Worm (Caenorhabditis elegans) whole organism, L1 larva: ENCODE measurements around the gene C06E4.3.

ENCODE experiments used
- ama-1 ChIP-seq: fragments of 150-350 bp; optimal IDR thresholded peaks from 2 replicates; lab custom pipeline; 2014
- blmp-1 ChIP-seq: fragments of 150-350 bp; optimal IDR thresholded peaks from 2 replicates; lab custom pipeline; 2014; ENCODE audit warnings: missing biosample characterization, missing genetic modification characterization
- ceh-8 ChIP-seq: fragments of 200-800 bp; sonication (Bioruptor generic); optimal IDR thresholded peaks from 2 replicates; lab custom pipeline; 2018; ENCODE audit warnings: mild to moderate bottlenecking, missing genetic modification characterization, moderate library complexity, missing compliant biosample characterization
- ceh-82 ChIP-seq, 3 experiments: fragments of 150-350 bp in 1 of 3; sonication (generic microtip) in 2 of 3; optimal IDR thresholded peaks; 2 replicates each; lab custom pipeline; 2014 to 2017; ENCODE audit warnings: missing biosample characterization in 3 of 3, missing genetic modification characterization in 3 of 3
- fos-1 ChIP-seq: fragments of 150-350 bp; optimal IDR thresholded peaks from 2 replicates; lab custom pipeline; 2014; ENCODE audit warnings: missing biosample characterization, missing genetic modification characterization
- nhr-28 ChIP-seq: fragments of 150-350 bp; optimal IDR thresholded peaks from 2 replicates; lab custom pipeline; 2014; ENCODE audit warnings: missing biosample characterization, missing genetic modification characterization
- nhr-76 ChIP-seq: sonication (generic microtip); optimal IDR thresholded peaks from 2 replicates; lab custom pipeline; 2017; ENCODE audit warnings: missing biosample characterization, missing genetic modification characterization
- pag-3 ChIP-seq: sonication (generic microtip); optimal IDR thresholded peaks from 2 replicates; lab custom pipeline; 2017; ENCODE audit warnings: missing genetic modification characterization, mild to moderate bottlenecking, missing compliant biosample characterization, antibody characterized with exemption, borderline replicate concordance; ENCODE audit not compliant: insufficient read depth
- pqm-1 ChIP-seq: sonication (generic microtip); optimal IDR thresholded peaks from 3 replicates; lab custom pipeline; 2017; ENCODE audit warnings: missing biosample characterization, missing genetic modification characterization
- sup-37 ChIP-seq: fragments of 200-800 bp; sonication (Bioruptor generic); optimal IDR thresholded peaks from 2 replicates; lab custom pipeline; 2018; ENCODE audit warnings: mild to moderate bottlenecking, missing genetic modification characterization, missing compliant biosample characterization
- unc-62 ChIP-seq: fragments of 150-350 bp; optimal IDR thresholded peaks from 2 replicates; lab custom pipeline; 2014; ENCODE audit warnings: missing biosample characterization, missing genetic modification reagents, missing genetic modification characterization

ce11 chrIV:7310410-7310809 is 49.7 kb downstream of the C06E4.3 start, which contains the start of gene grl-4:
- TF ChIP-seq sup-37 (GFP tag; lab: Kevin White, UChicago) (no peak), pag-3 (tag; lab: Kevin White, UChicago) (no peak), fos-1 (no peak), ama-1 (lab: Kevin White, UChicago) (no peak), nhr-76 (tag; lab: Kevin White, UChicago) (no peak), blmp-1 (tag; lab: Kevin White, UChicago) (no peak), nhr-28 (tag; lab: Kevin White, UChicago) (no peak), ceh-8 (no peak), pqm-1 (tag; lab: Kevin White, UChicago) (no peak), unc-62 (GFP tag; lab: Kevin White, UChicago) (no peak), ceh-82 (tag; optimal IDR thresholded peaks at IDR 0.05; lab: Kevin White, UChicago) (no peak)
